Worm (Caenorhabditis elegans) whole organism, mixed stage, embryonic: ENCODE measurements around the gene F43G6.4.

Source experiments
- M03D4.4 ChIP-seq: sonication (generic microtip); optimal IDR thresholded peaks from 2 replicates; lab custom pipeline; 2017; ENCODE audit warnings: mild to moderate bottlenecking, missing genetic modification characterization, missing compliant biosample characterization
- bed-3 ChIP-seq: fragments of 200-800 bp; sonication (Bioruptor generic); optimal IDR thresholded peaks from 3 replicates; lab custom pipeline; 2018; ENCODE audit warnings: mild to moderate bottlenecking, missing genetic modification characterization, moderate library complexity, missing compliant biosample characterization
- blmp-1 ChIP-seq: fragments of 150-350 bp; optimal IDR thresholded peaks from 2 replicates; lab custom pipeline; 2014; ENCODE audit warnings: missing biosample characterization, missing genetic modification characterization
- ceh-39 ChIP-seq: fragments of 150-350 bp; optimal IDR thresholded peaks from 2 replicates; lab custom pipeline; 2014; ENCODE audit warnings: missing biosample characterization, missing genetic modification characterization
- ceh-83 ChIP-seq: fragments of 200-800 bp; sonication (Bioruptor generic); optimal IDR thresholded peaks from 2 replicates; lab custom pipeline; 2018; ENCODE audit warnings: mild to moderate bottlenecking, missing genetic modification characterization, missing compliant biosample characterization
- ces-1 ChIP-seq: fragments of 150-350 bp; optimal IDR thresholded peaks from 2 replicates; lab custom pipeline; 2014; ENCODE audit warnings: missing biosample characterization, missing genetic modification reagents, missing genetic modification characterization
- cnd-1 ChIP-seq: fragments of 200-800 bp; sonication (Bioruptor generic); optimal IDR thresholded peaks from 2 replicates; lab custom pipeline; 2018; ENCODE audit warnings: mild to moderate bottlenecking, missing genetic modification characterization, missing compliant biosample characterization
- drap-1 ChIP-seq: fragments of 200-800 bp; sonication (Bioruptor generic); optimal IDR thresholded peaks from 3 replicates; lab custom pipeline; 2018; ENCODE audit warnings: mild to moderate bottlenecking, missing genetic modification characterization, missing compliant biosample characterization
- elt-1 ChIP-seq: sonication (generic microtip); optimal IDR thresholded peaks from 2 replicates; lab custom pipeline; 2017; ENCODE audit warnings: missing genetic modification characterization, mild to moderate bottlenecking, missing compliant biosample characterization, antibody characterized with exemption, moderate library complexity, borderline replicate concordance; ENCODE audit not compliant: insufficient read depth
- elt-3 ChIP-seq: fragments of 150-350 bp; optimal IDR thresholded peaks from 2 replicates; lab custom pipeline; 2014; ENCODE audit warnings: missing biosample characterization, missing genetic modification characterization
- flh-1 ChIP-seq: fragments of 200-800 bp; sonication (Bioruptor generic); optimal IDR thresholded peaks from 2 replicates; lab custom pipeline; 2018; ENCODE audit warnings: mild to moderate bottlenecking, missing genetic modification characterization, moderate library complexity, missing compliant biosample characterization
- ham-2 ChIP-seq: fragments of 200-800 bp; sonication (Bioruptor generic); optimal IDR thresholded peaks from 2 replicates; lab custom pipeline; 2018; ENCODE audit warnings: mild to moderate bottlenecking, missing genetic modification characterization, missing compliant biosample characterization
- hlh-1 ChIP-seq: fragments of 150-350 bp; optimal IDR thresholded peaks from 2 replicates; lab custom pipeline; 2014; ENCODE audit warnings: missing biosample characterization, missing genetic modification reagents, missing genetic modification characterization
- lin-13 ChIP-seq: fragments of 150-350 bp; optimal IDR thresholded peaks from 2 replicates; lab custom pipeline; 2014; ENCODE audit warnings: missing biosample characterization, missing genetic modification characterization
- lin-32 ChIP-seq: fragments of 200-800 bp; sonication (Bioruptor generic); optimal IDR thresholded peaks from 2 replicates; lab custom pipeline; 2018; ENCODE audit warnings: mild to moderate bottlenecking, missing genetic modification characterization, missing compliant biosample characterization
- lsy-2 ChIP-seq: fragments of 150-350 bp; optimal IDR thresholded peaks from 2 replicates; lab custom pipeline; 2014; ENCODE audit warnings: missing biosample characterization, missing genetic modification characterization
- mep-1 ChIP-seq: fragments of 150-350 bp; optimal IDR thresholded peaks from 2 replicates; lab custom pipeline; 2017; ENCODE audit warnings: missing biosample characterization, missing genetic modification reagents, missing genetic modification characterization, inconsistent platforms
- mls-2 ChIP-seq: sonication (generic microtip); optimal IDR thresholded peaks from 2 replicates; lab custom pipeline; 2016; ENCODE audit warnings: mild to moderate bottlenecking, missing genetic modification characterization, moderate library complexity, missing compliant biosample characterization
- nhr-12 ChIP-seq: fragments of 150-350 bp; optimal IDR thresholded peaks from 2 replicates; lab custom pipeline; 2014; ENCODE audit warnings: missing biosample characterization, missing genetic modification characterization
- nhr-2 ChIP-seq: fragments of 150-350 bp; optimal IDR thresholded peaks from 2 replicates; lab custom pipeline; 2014; ENCODE audit warnings: missing biosample characterization, missing genetic modification characterization
- nhr-237 ChIP-seq: fragments of 150-350 bp; optimal IDR thresholded peaks from 2 replicates; lab custom pipeline; 2014; ENCODE audit warnings: missing biosample characterization, missing genetic modification characterization
- nhr-28 ChIP-seq: fragments of 150-350 bp; optimal IDR thresholded peaks from 2 replicates; lab custom pipeline; 2014; ENCODE audit warnings: missing biosample characterization, missing genetic modification characterization
- sem-2 ChIP-seq: fragments of 200-800 bp; sonication (Bioruptor generic); optimal IDR thresholded peaks from 2 replicates; lab custom pipeline; 2018; ENCODE audit warnings: mild to moderate bottlenecking, missing genetic modification characterization, missing compliant biosample characterization
- snpc-4 ChIP-seq: fragments of 150-350 bp; optimal IDR thresholded peaks from 2 replicates; lab custom pipeline; 2014; ENCODE audit warnings: missing biosample characterization, missing genetic modification characterization
- sptf-1 ChIP-seq: sonication (generic microtip); optimal IDR thresholded peaks from 2 replicates; lab custom pipeline; 2017; ENCODE audit warnings: mild to moderate bottlenecking, missing genetic modification characterization, moderate library complexity, missing compliant biosample characterization
- tbx-8 ChIP-seq: fragments of 200-800 bp; sonication (Bioruptor generic); optimal IDR thresholded peaks from 2 replicates; lab custom pipeline; 2018; ENCODE audit warnings: mild to moderate bottlenecking, missing genetic modification characterization, moderate library complexity, missing compliant biosample characterization
- unc-120 ChIP-seq: sonication (generic microtip); optimal IDR thresholded peaks from 2 replicates; lab custom pipeline; 2017; ENCODE audit warnings: missing genetic modification characterization, missing compliant biosample characterization; ENCODE audit not compliant: poor library complexity, severe bottlenecking
- unc-39 ChIP-seq: fragments of 150-350 bp; optimal IDR thresholded peaks from 2 replicates; lab custom pipeline; 2014; ENCODE audit warnings: missing biosample characterization, missing genetic modification characterization
- unc-62 ChIP-seq: fragments of 150-350 bp; optimal IDR thresholded peaks from 2 replicates; lab custom pipeline; 2014; ENCODE audit warnings: missing biosample characterization, missing genetic modification reagents, missing genetic modification characterization
- zip-8 ChIP-seq: fragments of 150-350 bp; optimal IDR thresholded peaks from 2 replicates; lab custom pipeline; 2014; ENCODE audit warnings: missing biosample characterization, missing genetic modification characterization
- ztf-11 ChIP-seq: fragments of 150-350 bp; optimal IDR thresholded peaks from 2 replicates; lab custom pipeline; 2014; ENCODE audit warnings: missing biosample characterization, missing genetic modification characterization

Gene F43G6.4

ce11 chrII:11839116-11839515 is 48.6 kb downstream of the F43G6.4 start:
- TF ChIP-seq unc-39 (tag; lab: Kevin White, UChicago) (no peak), sem-2 (no peak), mep-1 (tag; lab: Kevin White, UChicago) (no peak), hlh-1 (tag; lab: Kevin White, UChicago) (no peak), flh-1 (GFP tag; lab: Kevin White, UChicago) (no peak), bed-3 (GFP tag; lab: Kevin White, UChicago) (no peak), M03D4.4 (no peak), ham-2 (GFP tag; lab: Kevin White, UChicago) (no peak), ces-1 (no peak), tbx-8 (GFP tag; lab: Kevin White, UChicago) (no peak), drap-1 (GFP tag; lab: Kevin White, UChicago) (no peak), lsy-2 (tag; lab: Kevin White, UChicago) (no peak), nhr-2 (tag; lab: Kevin White, UChicago) (no peak), nhr-28 (tag; lab: Kevin White, UChicago) (no peak)

ce11 chrII:11841653-11842052 is 51.1 kb downstream of the F43G6.4 start:
- no peak for TF ChIP-seq cnd-1 (tag; lab: Kevin White, UChicago)
- no peak for TF ChIP-seq elt-3 (tag; lab: Kevin White, UChicago)
- TF ChIP-seq mls-2 = no peak
- no peak for TF ChIP-seq drap-1 (GFP tag; lab: Kevin White, UChicago)
- no peak for TF ChIP-seq tbx-8 (GFP tag; lab: Kevin White, UChicago)
- TF ChIP-seq ham-2 (GFP tag; lab: Kevin White, UChicago) = peak; percentile 49
- no peak for TF ChIP-seq unc-62 (GFP tag; lab: Kevin White, UChicago)
- TF ChIP-seq flh-1 (GFP tag; lab: Kevin White, UChicago) = no peak

- TF ChIP-seq ham-2 (GFP tag; lab: Kevin White, UChicago) (no peak), lin-32 (GFP tag; lab: Kevin White, UChicago) (no peak), blmp-1 (tag; lab: Kevin White, UChicago) (no peak), ces-1 (no peak), unc-120 (tag; lab: Kevin White, UChicago) (no peak)
Measured at ce11 chrII:11842317-11842716, 51.8 kb downstream of the F43G6.4 start, which contains the start of gene T27D12.1. Gene T27D12.1 (plus strand): TSS chrII:11842617.

ce11 chrII:11842766-11843165 is 52.2 kb downstream of the F43G6.4 start:
- no peak for TF ChIP-seq elt-3 (tag; lab: Kevin White, UChicago)

ce11 chrII:11843441-11843840 is 52.9 kb downstream of the F43G6.4 start:
- TF ChIP-seq ceh-39 (tag; lab: Kevin White, UChicago) (no peak), nhr-237 (tag; lab: Kevin White, UChicago) (no peak), tbx-8 (GFP tag; lab: Kevin White, UChicago) (no peak), unc-62 (GFP tag; lab: Kevin White, UChicago) (no peak), sem-2 (no peak), sptf-1 (tag; lab: Kevin White, UChicago) (no peak), bed-3 (GFP tag; lab: Kevin White, UChicago) (no peak), drap-1 (GFP tag; lab: Kevin White, UChicago) (no peak), nhr-28 (tag; lab: Kevin White, UChicago) (no peak), snpc-4 (tag; lab: Kevin White, UChicago) (no peak)

ce11 chrII:11844072-11844471 is 53.5 kb downstream of the F43G6.4 start:
- TF ChIP-seq sem-2 (no peak), ceh-39 (tag; lab: Kevin White, UChicago) (no peak), zip-8 (tag; lab: Kevin White, UChicago) (no peak), unc-120 (tag; lab: Kevin White, UChicago) (no peak), M03D4.4 (no peak), mls-2 (no peak), ces-1 (no peak), blmp-1 (tag; lab: Kevin White, UChicago) (no peak), nhr-237 (tag; lab: Kevin White, UChicago) (no peak), sptf-1 (tag; lab: Kevin White, UChicago) (no peak), lsy-2 (tag; lab: Kevin White, UChicago) (no peak)

ce11 chrII:11844984-11845383 is 54.4 kb downstream of the F43G6.4 start:
- no peak for TF ChIP-seq elt-1 (tag; lab: Kevin White, UChicago)
- TF ChIP-seq tbx-8 (GFP tag; lab: Kevin White, UChicago) = no peak
- no peak for TF ChIP-seq sptf-1 (tag; lab: Kevin White, UChicago)
- no peak for TF ChIP-seq cnd-1 (tag; lab: Kevin White, UChicago)
- TF ChIP-seq sem-2 = no peak
- no peak for TF ChIP-seq ceh-83 (GFP tag; lab: Kevin White, UChicago)
- TF ChIP-seq ham-2 (GFP tag; lab: Kevin White, UChicago) = no peak
- TF ChIP-seq nhr-12 (tag; lab: Kevin White, UChicago) = no peak
- TF ChIP-seq zip-8 (tag; lab: Kevin White, UChicago) = no peak
- TF ChIP-seq drap-1 (GFP tag; lab: Kevin White, UChicago) = no peak
- TF ChIP-seq lin-13 = no peak
- TF ChIP-seq ztf-11 (tag; lab: Kevin White, UChicago) = no peak
- no peak for TF ChIP-seq blmp-1 (tag; lab: Kevin White, UChicago)
- no peak for TF ChIP-seq bed-3 (GFP tag; lab: Kevin White, UChicago)
- TF ChIP-seq mep-1 (tag; lab: Kevin White, UChicago) = no peak
- TF ChIP-seq, all 35 proteins: peak for 0
